Fruit fly (Drosophila melanogaster): Measurements from ENCODE around the gene CG11581.

dm6 chrX:14227043-14227442, 50.3 kb downstream of the CG11581 start:
- no peak for TF ChIP-seq psq (optimal IDR thresholded peaks at IDR 0.05)
- TF ChIP-seq pan (optimal IDR thresholded peaks at IDR 0.05): no peak
